Worm (Caenorhabditis elegans) whole organism, L2 larva: ENCODE measurements around the gene znf-706.

Experiments used
- C34F6.9 ChIP-seq: fragments of 150-350 bp; optimal IDR thresholded peaks from 2 replicates; lab custom pipeline; 2014; ENCODE audit warnings: missing biosample characterization, missing genetic modification characterization
- F13H6.1 ChIP-seq: sonication (generic microtip); optimal IDR thresholded peaks from 2 replicates; lab custom pipeline; 2016; ENCODE audit warnings: missing genetic modification characterization, missing compliant biosample characterization
- Y55F3AM.14 ChIP-seq: fragments of 200-800 bp; sonication (Bioruptor generic); optimal IDR thresholded peaks from 2 replicates; lab custom pipeline; 2018; ENCODE audit warnings: mild to moderate bottlenecking, missing genetic modification characterization, missing compliant biosample characterization
- ZK546.5 ChIP-seq: sonication (generic microtip); optimal IDR thresholded peaks from 2 replicates; lab custom pipeline; 2017; ENCODE audit warnings: missing biosample characterization, missing genetic modification characterization
- alr-1 ChIP-seq: fragments of 150-350 bp; optimal IDR thresholded peaks from 2 replicates; lab custom pipeline; 2014; ENCODE audit warnings: missing biosample characterization, missing genetic modification characterization
- aly-2 ChIP-seq: fragments of 150-350 bp; optimal IDR thresholded peaks from 2 replicates; lab custom pipeline; 2014; ENCODE audit warnings: missing biosample characterization, missing genetic modification characterization
- ama-1 ChIP-seq: fragments of 150-350 bp; optimal IDR thresholded peaks from 2 replicates; lab custom pipeline; 2018; ENCODE audit warnings: inconsistent platforms
- blmp-1 ChIP-seq: sonication (generic microtip); optimal IDR thresholded peaks from 2 replicates; lab custom pipeline; 2017; ENCODE audit warnings: missing genetic modification characterization, mild to moderate bottlenecking, missing compliant biosample characterization, antibody characterized with exemption, moderate library complexity; ENCODE audit not compliant: insufficient read depth
- ceh-16 ChIP-seq: fragments of 150-350 bp; optimal IDR thresholded peaks from 2 replicates; lab custom pipeline; 2014; ENCODE audit warnings: missing biosample characterization, missing genetic modification characterization
- egl-27 ChIP-seq: sonication (generic microtip); optimal IDR thresholded peaks from 3 replicates; lab custom pipeline; 2017; ENCODE audit warnings: missing biosample characterization, missing genetic modification reagents, missing genetic modification characterization
- elt-3 ChIP-seq: sonication (generic microtip); optimal IDR thresholded peaks from 2 replicates; lab custom pipeline; 2017; ENCODE audit warnings: missing biosample characterization, missing genetic modification characterization
- fos-1 ChIP-seq: fragments of 150-350 bp; optimal IDR thresholded peaks from 2 replicates; lab custom pipeline; 2014; ENCODE audit warnings: missing biosample characterization, missing genetic modification characterization
- lin-13 ChIP-seq: fragments of 150-350 bp; optimal IDR thresholded peaks from 2 replicates; lab custom pipeline; 2014; ENCODE audit warnings: missing biosample characterization, missing genetic modification reagents, missing genetic modification characterization
- lin-39 ChIP-seq: fragments of 150-350 bp; optimal IDR thresholded peaks from 2 replicates; lab custom pipeline; 2014; ENCODE audit warnings: missing biosample characterization, missing genetic modification reagents, missing genetic modification characterization
- lsy-2 ChIP-seq, 2 experiments: fragments of 150-350 bp in 1 of 2; sonication (generic microtip) in 1 of 2; optimal IDR thresholded peaks; 2 replicates each; lab custom pipeline; 2014 to 2017; ENCODE audit warnings: missing biosample characterization in 2 of 2, missing genetic modification characterization in 2 of 2
- mab-5 ChIP-seq: fragments of 150-350 bp; optimal IDR thresholded peaks from 2 replicates; lab custom pipeline; 2014; ENCODE audit warnings: missing biosample characterization, missing genetic modification characterization
- mdl-1 ChIP-seq, 2 experiments: fragments of 150-350 bp in 1 of 2; sonication (generic microtip) in 1 of 2; optimal IDR thresholded peaks; 2 replicates each; lab custom pipeline; 2017; ENCODE audit warnings: missing biosample characterization in 2 of 2, missing genetic modification characterization in 2 of 2
- nhr-10 ChIP-seq: sonication (generic microtip); optimal IDR thresholded peaks from 2 replicates; lab custom pipeline; 2017; ENCODE audit warnings: missing biosample characterization, missing genetic modification characterization
- nhr-11 ChIP-seq: fragments of 150-350 bp; optimal IDR thresholded peaks from 2 replicates; lab custom pipeline; 2014; ENCODE audit warnings: missing biosample characterization, missing genetic modification characterization
- nhr-12 ChIP-seq: fragments of 150-350 bp; optimal IDR thresholded peaks from 2 replicates; lab custom pipeline; 2014; ENCODE audit warnings: missing biosample characterization, missing genetic modification characterization
- nhr-129 ChIP-seq: fragments of 150-350 bp; optimal IDR thresholded peaks from 2 replicates; lab custom pipeline; 2014; ENCODE audit warnings: missing biosample characterization, missing genetic modification characterization
- nhr-21 ChIP-seq: fragments of 150-350 bp; optimal IDR thresholded peaks from 2 replicates; lab custom pipeline; 2014; ENCODE audit warnings: missing biosample characterization, missing genetic modification characterization
- nhr-23 ChIP-seq: fragments of 150-350 bp; optimal IDR thresholded peaks from 2 replicates; lab custom pipeline; 2014; ENCODE audit warnings: missing biosample characterization, missing genetic modification reagents, missing genetic modification characterization
- nhr-237 ChIP-seq: fragments of 150-350 bp; optimal IDR thresholded peaks from 2 replicates; lab custom pipeline; 2014; ENCODE audit warnings: missing biosample characterization, missing genetic modification characterization
- nhr-6 ChIP-seq: fragments of 150-350 bp; optimal IDR thresholded peaks from 2 replicates; lab custom pipeline; 2014; ENCODE audit warnings: missing biosample characterization, missing genetic modification characterization
- nhr-77 ChIP-seq: fragments of 150-350 bp; optimal IDR thresholded peaks from 2 replicates; lab custom pipeline; 2014; ENCODE audit warnings: missing biosample characterization, missing genetic modification characterization
- sem-4 ChIP-seq: fragments of 150-350 bp; optimal IDR thresholded peaks from 2 replicates; lab custom pipeline; 2014; ENCODE audit warnings: missing biosample characterization, missing genetic modification reagents, missing genetic modification characterization
- sma-9 ChIP-seq, 2 experiments: fragments of 150-350 bp in 1 of 2; sonication (generic microtip) in 1 of 2; optimal IDR thresholded peaks; 2 replicates each; lab custom pipeline; 2014 to 2016; ENCODE audit warnings: missing genetic modification characterization in 2 of 2, mild to moderate bottlenecking in 1 of 2, missing biosample characterization in 1 of 2, missing compliant biosample characterization in 1 of 2, missing genetic modification reagents in 1 of 2, moderate library complexity in 1 of 2
- snpc-4 ChIP-seq: fragments of 150-350 bp; optimal IDR thresholded peaks from 2 replicates; lab custom pipeline; 2014; ENCODE audit warnings: missing biosample characterization, missing genetic modification characterization
- unc-39 ChIP-seq: fragments of 150-350 bp; optimal IDR thresholded peaks from 2 replicates; lab custom pipeline; 2014; ENCODE audit warnings: missing biosample characterization, missing genetic modification characterization
- unc-55 ChIP-seq: fragments of 150-350 bp; sonication (generic microtip); optimal IDR thresholded peaks from 3 replicates; lab custom pipeline; 2014; ENCODE audit warnings: missing biosample characterization, missing genetic modification reagents, missing genetic modification characterization
- unc-62 ChIP-seq: fragments of 150-350 bp; optimal IDR thresholded peaks from 2 replicates; lab custom pipeline; 2014; ENCODE audit warnings: missing biosample characterization, missing genetic modification reagents, missing genetic modification characterization
- zag-1 ChIP-seq: fragments of 150-350 bp; optimal IDR thresholded peaks from 2 replicates; lab custom pipeline; 2014; ENCODE audit warnings: missing biosample characterization, missing genetic modification characterization
- ztf-11 ChIP-seq: sonication (generic microtip); optimal IDR thresholded peaks from 2 replicates; lab custom pipeline; 2017; ENCODE audit warnings: missing biosample characterization, missing genetic modification characterization
- ztf-4 ChIP-seq: fragments of 150-350 bp; optimal IDR thresholded peaks from 2 replicates; lab custom pipeline; 2014; ENCODE audit warnings: missing biosample characterization, missing genetic modification characterization

znf-706 gene

ce11 chrIV:9088294-9088693 lies 7.7 kb downstream of the znf-706 start, which contains the start of gene msa-1:
Gene msa-1 (plus strand): TSS chrIV:9088594.
- TF ChIP-seq ama-1 (lab: Kevin White, UChicago) (peak; percentile 88), nhr-129 (tag; lab: Kevin White, UChicago) (peak; percentile 24), Y55F3AM.14 (GFP tag; lab: Kevin White, UChicago) (no peak)

- TF ChIP-seq sma-9 (GFP tag; optimal IDR thresholded peaks at IDR 0.05; lab: Kevin White, UChicago) = no peak
- TF ChIP-seq sma-9 (tag; optimal IDR thresholded peaks at IDR 0.05; lab: Kevin White, UChicago) = no peak
- TF ChIP-seq lsy-2 (tag; optimal IDR thresholded peaks at IDR 0.05; lab: Kevin White, UChicago) = no peak
- TF ChIP-seq blmp-1 (tag; lab: Kevin White, UChicago) = no peak
- TF ChIP-seq nhr-10 (tag; lab: Kevin White, UChicago) = no peak
- TF ChIP-seq ztf-4 (tag; lab: Kevin White, UChicago) = no peak
- TF ChIP-seq mdl-1 (tag; optimal IDR thresholded peaks at IDR 0.05; lab: Kevin White, UChicago) = no peak
- no peak for TF ChIP-seq nhr-23 (tag; lab: Kevin White, UChicago)
- no peak for TF ChIP-seq lin-39 (tag; lab: Kevin White, UChicago)
- TF ChIP-seq nhr-6 (tag; lab: Kevin White, UChicago) = no peak
- TF ChIP-seq nhr-237 (tag; lab: Kevin White, UChicago) = no peak
- TF ChIP-seq ama-1 (lab: Kevin White, UChicago) = no peak
- TF ChIP-seq unc-55 = no peak
- TF ChIP-seq unc-39 = no peak
- TF ChIP-seq nhr-21 (tag; lab: Kevin White, UChicago) = no peak
- no peak for TF ChIP-seq nhr-77 (tag; lab: Kevin White, UChicago)
- TF ChIP-seq nhr-12 (tag; lab: Kevin White, UChicago) = no peak
These were observed 14.0 kb downstream of the znf-706 start, which contains the start of gene twk-8 for ce11 chrIV:9082055-9082454. Gene twk-8 (plus strand): TSS chrIV:9082355.

ce11 chrIV:9080201-9080600 lies 15.8 kb downstream of the znf-706 start:
- TF ChIP-seq F13H6.1 (tag; lab: Kevin White, UChicago) (peak; percentile 70), mab-5 (no peak), nhr-10 (tag; lab: Kevin White, UChicago) (no peak), ZK546.5 (tag; lab: Kevin White, UChicago) (no peak), sma-9 (GFP tag; optimal IDR thresholded peaks at IDR 0.05; lab: Kevin White, UChicago) (peak; percentile 52), sma-9 (tag; optimal IDR thresholded peaks at IDR 0.05; lab: Kevin White, UChicago) (no peak), nhr-12 (tag; lab: Kevin White, UChicago) (no peak), elt-3 (tag; lab: Kevin White, UChicago) (no peak), nhr-11 (no peak), zag-1 (tag; lab: Kevin White, UChicago) (no peak), egl-27 (no peak), unc-39 (no peak), nhr-129 (tag; lab: Kevin White, UChicago) (peak; percentile 50), lsy-2 (tag; optimal IDR thresholded peaks at IDR 0.05; lab: Kevin White, UChicago) (peak in 1 of 2 experiments; percentile 36), lin-39 (tag; lab: Kevin White, UChicago) (no peak), fos-1 (tag; lab: Kevin White, UChicago) (no peak), alr-1 (tag; lab: Kevin White, UChicago) (no peak), C34F6.9 (peak; percentile 24)
- TF ChIP-seq, all 48 proteins: peak for 5

- TF ChIP-seq ceh-16 (no peak), alr-1 (tag; lab: Kevin White, UChicago) (no peak), ztf-11 (tag; lab: Kevin White, UChicago) (no peak), lin-39 (tag; lab: Kevin White, UChicago) (no peak), ztf-4 (tag; lab: Kevin White, UChicago) (no peak), nhr-11 (no peak), egl-27 (no peak), lsy-2 (tag; optimal IDR thresholded peaks at IDR 0.05; lab: Kevin White, UChicago) (peak in 1 of 2 experiments; percentile 26), ZK546.5 (tag; lab: Kevin White, UChicago) (no peak), sma-9 (GFP tag; optimal IDR thresholded peaks at IDR 0.05; lab: Kevin White, UChicago) (peak; percentile 19), sma-9 (tag; optimal IDR thresholded peaks at IDR 0.05; lab: Kevin White, UChicago) (no peak), Y55F3AM.14 (GFP tag; lab: Kevin White, UChicago) (no peak), unc-62 (no peak), nhr-12 (tag; lab: Kevin White, UChicago) (no peak), lin-13 (no peak), unc-55 (no peak), mab-5 (no peak), mdl-1 (tag; optimal IDR thresholded peaks at IDR 0.05; lab: Kevin White, UChicago) (no peak), nhr-77 (tag; lab: Kevin White, UChicago) (no peak), aly-2 (tag; lab: Kevin White, UChicago) (no peak), blmp-1 (tag; lab: Kevin White, UChicago) (no peak), sem-4 (tag; lab: Kevin White, UChicago) (no peak), nhr-129 (tag; lab: Kevin White, UChicago) (peak; percentile 36), C34F6.9 (peak; percentile 11), snpc-4 (tag; lab: Kevin White, UChicago) (no peak)
- TF ChIP-seq, all 48 proteins: peak for 4
These were observed 16.7 kb downstream of the znf-706 start for ce11 chrIV:9079330-9079729.
